Worm (Caenorhabditis elegans) whole organism, L1 larva: ENCODE results near the gene ssu-1.

Experiments
- F16B12.6 ChIP-seq: fragments of 150-350 bp; optimal IDR thresholded peaks from 2 replicates; lab custom pipeline; 2014; ENCODE audit warnings: missing biosample characterization, missing genetic modification characterization
- lir-3 ChIP-seq: sonication (generic microtip); optimal IDR thresholded peaks from 2 replicates; lab custom pipeline; 2016; ENCODE audit warnings: mild to moderate bottlenecking, missing genetic modification characterization, moderate library complexity, missing compliant biosample characterization; ENCODE audit not compliant: poor library complexity
- snpc-4 ChIP-seq: fragments of 150-350 bp; optimal IDR thresholded peaks from 2 replicates; lab custom pipeline; 2014; ENCODE audit warnings: missing biosample characterization, missing genetic modification characterization
- unc-62 ChIP-seq: fragments of 150-350 bp; optimal IDR thresholded peaks from 2 replicates; lab custom pipeline; 2014; ENCODE audit warnings: missing biosample characterization, missing genetic modification reagents, missing genetic modification characterization
- ztf-11 ChIP-seq, 2 experiments: sonication (generic microtip); optimal IDR thresholded peaks; 2 replicates each; lab custom pipeline; 2016 to 2017; ENCODE audit warnings: missing genetic modification characterization in 2 of 2, missing biosample characterization in 1 of 2, missing compliant biosample characterization in 1 of 2

DNA sequence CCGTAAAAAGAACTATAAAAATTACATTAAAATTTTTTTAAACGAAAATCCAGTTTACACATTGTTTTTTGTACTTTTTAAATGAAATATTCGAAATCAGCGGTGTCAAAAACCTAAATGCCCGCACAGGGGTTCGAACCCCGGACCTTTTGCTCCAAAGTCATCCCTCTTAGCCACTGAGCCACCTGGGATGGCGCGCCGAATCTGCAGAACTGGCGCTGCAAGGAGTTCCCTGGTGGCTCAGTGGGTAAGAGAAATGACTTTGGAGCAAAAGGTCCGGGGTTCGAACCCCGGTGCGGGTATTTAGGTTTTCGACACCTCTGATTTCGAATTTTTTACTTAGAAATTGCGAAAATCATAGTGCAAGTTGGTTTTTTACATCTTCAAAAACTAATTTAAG is 9.4 kb downstream of the ssu-1 start:
- TF ChIP-seq ztf-11 (tag; optimal IDR thresholded peaks at IDR 0.05; lab: Kevin White, UChicago) (no peak), snpc-4 (no peak), unc-62 (no peak), F16B12.6 (no peak), lir-3 (tag; lab: Kevin White, UChicago) (no peak)
